Worm (Caenorhabditis elegans) whole organism, L3 larva: ENCODE measurements around the gene Y37D8A.29.
A peak's percentile ranks its signal among the peaks of the same experiment; 100 is the strongest.

Source experiments
- ceh-28 ChIP-seq: fragments of 150-350 bp; optimal IDR thresholded peaks from 2 replicates; lab custom pipeline; 2014; ENCODE audit warnings: missing biosample characterization, missing genetic modification reagents, missing genetic modification characterization
- egl-27 ChIP-seq: sonication (generic microtip); optimal IDR thresholded peaks from 4 replicates; lab custom pipeline; 2017; ENCODE audit warnings: missing biosample characterization, missing genetic modification reagents, missing genetic modification characterization
- elt-3 ChIP-seq, 3 experiments: fragments of 150-350 bp in 1 of 3; sonication (generic microtip) in 2 of 3; optimal IDR thresholded peaks; 2 replicates in 2 of 3; 4 replicates in 1 of 3; lab custom pipeline; 2014 to 2017; ENCODE audit warnings: missing biosample characterization in 3 of 3, missing genetic modification characterization in 3 of 3
- eor-1 ChIP-seq, 2 experiments: fragments of 150-350 bp; optimal IDR thresholded peaks; 2 replicates each; lab custom pipeline; 2014 to 2018; ENCODE audit warnings: missing biosample characterization in 2 of 2, missing genetic modification characterization in 2 of 2
- fos-1 ChIP-seq: fragments of 150-350 bp; optimal IDR thresholded peaks from 2 replicates; lab custom pipeline; 2014; ENCODE audit warnings: missing biosample characterization, missing genetic modification characterization
- hmg-11 ChIP-seq: sonication (generic microtip); optimal IDR thresholded peaks from 2 replicates; lab custom pipeline; 2016; ENCODE audit warnings: missing genetic modification characterization, missing compliant biosample characterization
- mdl-1 ChIP-seq: fragments of 150-350 bp; optimal IDR thresholded peaks from 2 replicates; lab custom pipeline; 2014; ENCODE audit warnings: missing biosample characterization, missing genetic modification characterization
- sea-2 ChIP-seq: fragments of 150-350 bp; sonication (generic microtip); optimal IDR thresholded peaks from 4 replicates; lab custom pipeline; 2014; ENCODE audit warnings: missing biosample characterization, missing genetic modification reagents, missing genetic modification characterization
- skn-1 ChIP-seq: fragments of 150-350 bp; optimal IDR thresholded peaks from 2 replicates; lab custom pipeline; 2014; ENCODE audit warnings: missing biosample characterization, missing genetic modification characterization
- snpc-4 ChIP-seq: fragments of 150-350 bp; optimal IDR thresholded peaks from 2 replicates; lab custom pipeline; 2014; ENCODE audit warnings: missing biosample characterization, missing genetic modification characterization
- tbx-2 ChIP-seq: sonication (generic microtip); optimal IDR thresholded peaks from 2 replicates; lab custom pipeline; 2016; ENCODE audit warnings: mild to moderate bottlenecking, missing genetic modification characterization, missing compliant biosample characterization
- ztf-11 ChIP-seq: fragments of 150-350 bp; optimal IDR thresholded peaks from 2 replicates; lab custom pipeline; 2014; ENCODE audit warnings: missing biosample characterization, missing genetic modification characterization

DNA sequence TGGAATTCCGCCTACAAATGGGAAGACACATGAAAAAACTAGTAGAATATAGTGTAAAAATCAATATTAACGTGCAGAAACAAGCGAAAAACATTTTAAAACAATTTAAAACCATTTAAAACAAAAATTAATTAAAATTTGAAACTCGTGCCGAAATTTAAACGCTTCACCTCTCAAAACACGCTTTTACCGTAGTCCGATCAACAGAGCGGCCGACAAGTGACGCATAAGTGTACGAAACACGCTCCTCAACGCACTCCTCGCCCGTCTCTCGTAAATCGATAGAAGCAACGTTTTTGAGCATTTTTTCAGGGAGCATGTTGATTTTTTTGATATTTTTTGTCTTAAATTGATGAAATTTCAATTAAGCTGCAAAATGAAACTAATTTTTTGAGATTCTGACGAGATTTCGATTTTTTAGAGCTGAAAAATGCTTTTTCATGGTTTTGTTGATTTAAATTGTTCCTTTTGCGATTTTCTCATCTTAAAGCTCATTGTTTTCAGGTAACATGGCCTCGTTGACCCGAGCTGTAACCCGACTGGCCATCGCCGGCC, 13.6 kb upstream of the Y37D8A.29 start, which contains the start of gene cox-5A:
- TF ChIP-seq tbx-2 = peak; percentile 97
- TF ChIP-seq mdl-1 (tag; lab: Kevin White, UChicago) = peak; percentile 58
- TF ChIP-seq egl-27 (tag; lab: Kevin White, UChicago) = peak; percentile 93
- peak; percentile 99 for TF ChIP-seq hmg-11 (tag; lab: Kevin White, UChicago)
- peak; percentile 97 for TF ChIP-seq snpc-4 (tag; lab: Kevin White, UChicago)
- peak; percentile 97 for TF ChIP-seq skn-1 (tag; lab: Kevin White, UChicago)
- peak; percentile 96 for TF ChIP-seq fos-1 (tag; lab: Kevin White, UChicago)
- peak; percentile 85 for TF ChIP-seq sea-2
- peak in 2 of 3 experiments; percentile 44 to 85 for TF ChIP-seq elt-3 (tag; optimal IDR thresholded peaks at IDR 0.05; lab: Kevin White, UChicago)
- TF ChIP-seq eor-1 (tag; optimal IDR thresholded peaks at IDR 0.05; lab: Kevin White, UChicago) = peak in 1 of 2 experiments; percentile 11
- peak; percentile 99 for TF ChIP-seq ceh-28
- TF ChIP-seq ztf-11 (tag; lab: Kevin White, UChicago) = no peak
